Worm (Caenorhabditis elegans) whole organism, L2 larva: ENCODE results near the gene ceh-83.

ENCODE experiments used
- F13H6.1 ChIP-seq: sonication (generic microtip); optimal IDR thresholded peaks from 2 replicates; lab custom pipeline; 2016; ENCODE audit warnings: missing genetic modification characterization, missing compliant biosample characterization
- R02D3.7 ChIP-seq: fragments of 150-350 bp; optimal IDR thresholded peaks from 2 replicates; lab custom pipeline; 2014; ENCODE audit warnings: missing biosample characterization, missing genetic modification characterization
- Y55F3AM.14 ChIP-seq: fragments of 200-800 bp; sonication (Bioruptor generic); optimal IDR thresholded peaks from 2 replicates; lab custom pipeline; 2018; ENCODE audit warnings: mild to moderate bottlenecking, missing genetic modification characterization, missing compliant biosample characterization
- ZK546.5 ChIP-seq: sonication (generic microtip); optimal IDR thresholded peaks from 2 replicates; lab custom pipeline; 2017; ENCODE audit warnings: missing biosample characterization, missing genetic modification characterization
- alr-1 ChIP-seq: fragments of 150-350 bp; optimal IDR thresholded peaks from 2 replicates; lab custom pipeline; 2014; ENCODE audit warnings: missing biosample characterization, missing genetic modification characterization
- aly-2 ChIP-seq: fragments of 150-350 bp; optimal IDR thresholded peaks from 2 replicates; lab custom pipeline; 2014; ENCODE audit warnings: missing biosample characterization, missing genetic modification characterization
- ama-1 ChIP-seq: fragments of 150-350 bp; optimal IDR thresholded peaks from 2 replicates; lab custom pipeline; 2018; ENCODE audit warnings: inconsistent platforms
- blmp-1 ChIP-seq: sonication (generic microtip); optimal IDR thresholded peaks from 2 replicates; lab custom pipeline; 2017; ENCODE audit warnings: missing genetic modification characterization, mild to moderate bottlenecking, missing compliant biosample characterization, antibody characterized with exemption, moderate library complexity; ENCODE audit not compliant: insufficient read depth
- ceh-16 ChIP-seq: fragments of 150-350 bp; optimal IDR thresholded peaks from 2 replicates; lab custom pipeline; 2014; ENCODE audit warnings: missing biosample characterization, missing genetic modification characterization
- ceh-82 ChIP-seq: fragments of 150-350 bp; optimal IDR thresholded peaks from 2 replicates; lab custom pipeline; 2014; ENCODE audit warnings: missing biosample characterization, missing genetic modification characterization
- crh-2 ChIP-seq: sonication (generic microtip); optimal IDR thresholded peaks from 2 replicates; lab custom pipeline; 2017; ENCODE audit warnings: missing biosample characterization, missing genetic modification characterization
- dmd-4 ChIP-seq: sonication (generic microtip); optimal IDR thresholded peaks from 2 replicates; lab custom pipeline; 2017; ENCODE audit warnings: missing biosample characterization, missing genetic modification characterization
- egl-27 ChIP-seq: sonication (generic microtip); optimal IDR thresholded peaks from 3 replicates; lab custom pipeline; 2017; ENCODE audit warnings: missing biosample characterization, missing genetic modification reagents, missing genetic modification characterization
- elt-1 ChIP-seq: fragments of 150-350 bp; optimal IDR thresholded peaks from 2 replicates; lab custom pipeline; 2014; ENCODE audit warnings: missing biosample characterization, missing genetic modification characterization
- elt-3 ChIP-seq: sonication (generic microtip); optimal IDR thresholded peaks from 2 replicates; lab custom pipeline; 2017; ENCODE audit warnings: missing biosample characterization, missing genetic modification characterization
- fos-1 ChIP-seq: fragments of 150-350 bp; optimal IDR thresholded peaks from 2 replicates; lab custom pipeline; 2014; ENCODE audit warnings: missing biosample characterization, missing genetic modification characterization
- lin-11 ChIP-seq: fragments of 150-350 bp; sonication (generic microtip); optimal IDR thresholded peaks from 2 replicates; lab custom pipeline; 2014; ENCODE audit warnings: missing biosample characterization, missing genetic modification characterization, inconsistent platforms, mixed read lengths
- lin-13 ChIP-seq: fragments of 150-350 bp; optimal IDR thresholded peaks from 2 replicates; lab custom pipeline; 2014; ENCODE audit warnings: missing biosample characterization, missing genetic modification reagents, missing genetic modification characterization
- nhr-10 ChIP-seq: sonication (generic microtip); optimal IDR thresholded peaks from 2 replicates; lab custom pipeline; 2017; ENCODE audit warnings: missing biosample characterization, missing genetic modification characterization
- nhr-11 ChIP-seq: fragments of 150-350 bp; optimal IDR thresholded peaks from 2 replicates; lab custom pipeline; 2014; ENCODE audit warnings: missing biosample characterization, missing genetic modification characterization
- nhr-12 ChIP-seq: fragments of 150-350 bp; optimal IDR thresholded peaks from 2 replicates; lab custom pipeline; 2014; ENCODE audit warnings: missing biosample characterization, missing genetic modification characterization
- nhr-21 ChIP-seq: fragments of 150-350 bp; optimal IDR thresholded peaks from 2 replicates; lab custom pipeline; 2014; ENCODE audit warnings: missing biosample characterization, missing genetic modification characterization
- nhr-23 ChIP-seq: fragments of 150-350 bp; optimal IDR thresholded peaks from 2 replicates; lab custom pipeline; 2014; ENCODE audit warnings: missing biosample characterization, missing genetic modification reagents, missing genetic modification characterization
- nhr-237 ChIP-seq: fragments of 150-350 bp; optimal IDR thresholded peaks from 2 replicates; lab custom pipeline; 2014; ENCODE audit warnings: missing biosample characterization, missing genetic modification characterization
- nhr-25 ChIP-seq: fragments of 150-350 bp; sonication (generic microtip); optimal IDR thresholded peaks from 3 replicates; lab custom pipeline; 2014; ENCODE audit warnings: missing biosample characterization, missing genetic modification characterization
- nhr-6 ChIP-seq: fragments of 150-350 bp; optimal IDR thresholded peaks from 2 replicates; lab custom pipeline; 2014; ENCODE audit warnings: missing biosample characterization, missing genetic modification characterization
- nhr-77 ChIP-seq: fragments of 150-350 bp; optimal IDR thresholded peaks from 2 replicates; lab custom pipeline; 2014; ENCODE audit warnings: missing biosample characterization, missing genetic modification characterization
- sem-4 ChIP-seq: fragments of 150-350 bp; optimal IDR thresholded peaks from 2 replicates; lab custom pipeline; 2014; ENCODE audit warnings: missing biosample characterization, missing genetic modification reagents, missing genetic modification characterization
- skn-1 ChIP-seq: sonication (generic microtip); optimal IDR thresholded peaks from 2 replicates; lab custom pipeline; 2017; ENCODE audit warnings: missing biosample characterization, missing genetic modification characterization
- snpc-4 ChIP-seq: fragments of 150-350 bp; optimal IDR thresholded peaks from 2 replicates; lab custom pipeline; 2014; ENCODE audit warnings: missing biosample characterization, missing genetic modification characterization
- unc-39 ChIP-seq: fragments of 150-350 bp; optimal IDR thresholded peaks from 2 replicates; lab custom pipeline; 2014; ENCODE audit warnings: missing biosample characterization, missing genetic modification characterization
- zag-1 ChIP-seq: fragments of 150-350 bp; optimal IDR thresholded peaks from 2 replicates; lab custom pipeline; 2014; ENCODE audit warnings: missing biosample characterization, missing genetic modification characterization
- ztf-1 ChIP-seq: fragments of 200-800 bp; sonication (Bioruptor generic); conservative IDR thresholded peaks from 2 replicates; pipeline ENCODE4 v1.3.6; 2022; ENCODE audit warnings: missing genetic modification characterization, missing compliant biosample characterization
- ztf-11 ChIP-seq: sonication (generic microtip); optimal IDR thresholded peaks from 2 replicates; lab custom pipeline; 2017; ENCODE audit warnings: missing biosample characterization, missing genetic modification characterization

Gene ceh-83

DNA sequence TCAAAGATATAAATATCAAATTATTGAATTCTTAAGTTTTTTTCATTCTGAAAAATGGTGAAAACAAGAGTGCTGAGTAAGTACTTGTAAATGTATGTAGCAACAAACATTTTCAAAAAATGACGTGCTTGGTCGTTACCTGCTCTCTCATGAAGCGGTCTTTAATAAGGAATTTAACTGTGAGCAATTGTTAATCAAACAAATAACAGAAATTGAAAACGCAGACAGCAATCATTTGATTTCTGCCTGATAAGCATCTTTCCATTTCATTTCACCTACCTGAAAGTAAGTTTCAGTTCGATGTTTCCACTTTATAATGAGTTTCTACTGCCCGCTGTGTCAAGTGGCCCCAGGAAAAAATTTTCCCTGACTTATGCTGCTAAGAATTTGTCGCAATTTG, 26.7 kb upstream of the ceh-83 start, which contains the start of gene math-28:
Gene math-28, plus strand, starts transcription at position 301 of the 400 bp plus-strand sequence.
- TF ChIP-seq nhr-25: no peak
- TF ChIP-seq alr-1 (tag; lab: Kevin White, UChicago): no peak
- TF ChIP-seq sem-4 (tag; lab: Kevin White, UChicago): no peak
- no peak for TF ChIP-seq ceh-82 (tag; lab: Kevin White, UChicago)
- TF ChIP-seq lin-11 (tag; lab: Kevin White, UChicago): no peak
- no peak for TF ChIP-seq crh-2 (tag; lab: Kevin White, UChicago)
- TF ChIP-seq nhr-23: no peak
- no peak for TF ChIP-seq nhr-237 (tag; lab: Kevin White, UChicago)
- no peak for TF ChIP-seq nhr-21 (tag; lab: Kevin White, UChicago)
- TF ChIP-seq zag-1 (tag; lab: Kevin White, UChicago): no peak
- TF ChIP-seq fos-1: no peak
- no peak for TF ChIP-seq dmd-4 (tag; lab: Kevin White, UChicago)
- TF ChIP-seq nhr-10 (tag; lab: Kevin White, UChicago): no peak
- TF ChIP-seq aly-2 (tag; lab: Kevin White, UChicago): no peak
- TF ChIP-seq ZK546.5: no peak
- TF ChIP-seq unc-39 (tag; lab: Kevin White, UChicago): no peak
- TF ChIP-seq, all 48 proteins: peak for 0

DNA sequence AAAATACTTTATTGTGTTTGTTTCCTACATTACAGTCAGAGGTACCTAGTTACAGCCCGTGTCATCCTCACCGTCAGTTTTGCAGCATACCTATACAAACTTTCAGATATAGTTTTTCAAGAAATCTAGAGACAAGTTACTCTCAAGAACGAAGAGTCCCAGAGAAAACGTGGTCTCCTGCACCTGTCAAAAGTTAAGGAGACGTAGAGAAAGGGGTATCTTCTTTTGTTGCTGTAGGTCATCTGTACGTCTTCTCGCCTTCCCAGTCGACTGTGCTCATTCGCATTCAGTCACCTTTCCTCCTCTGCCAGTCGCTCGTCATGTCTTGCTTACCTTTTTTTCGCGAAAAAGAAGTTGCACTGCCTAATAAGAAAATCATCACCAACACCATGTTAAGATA, 25.2 kb upstream of the ceh-83 start, which contains the start of gene F36H5.4:
Gene F36H5.4, plus strand, starts transcription at position 301 of the 400 bp plus-strand sequence.
- TF ChIP-seq ztf-1: no peak
- no peak for TF ChIP-seq F13H6.1

DNA sequence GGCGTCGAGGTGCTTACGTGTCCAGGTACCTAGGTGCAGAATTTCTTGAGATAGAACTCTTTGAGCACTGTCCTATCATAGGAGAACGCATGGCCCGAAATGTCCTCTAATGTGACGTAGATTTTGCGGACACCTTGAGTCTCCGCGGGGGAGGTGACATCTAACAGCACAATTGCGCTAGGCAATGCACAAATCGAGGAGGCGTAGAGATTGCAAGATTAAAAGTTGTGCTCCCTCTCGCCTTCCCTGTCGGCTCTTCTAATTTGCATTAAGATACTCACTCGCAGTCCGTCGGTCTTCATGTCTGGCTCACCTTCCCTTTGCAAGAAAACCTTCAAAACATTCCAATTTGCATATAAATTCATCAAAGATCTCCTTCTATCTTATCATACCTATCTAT, 23.3 kb upstream of the ceh-83 start, which contains the start of gene F36H5.18:
Gene F36H5.18, plus strand, starts transcription at position 301 of the 400 bp plus-strand sequence.
- TF ChIP-seq nhr-10 (tag; lab: Kevin White, UChicago): no peak
- no peak for TF ChIP-seq snpc-4
- no peak for TF ChIP-seq nhr-25
- no peak for TF ChIP-seq alr-1 (tag; lab: Kevin White, UChicago)
- TF ChIP-seq aly-2 (tag; lab: Kevin White, UChicago): no peak
- no peak for TF ChIP-seq fos-1

DNA sequence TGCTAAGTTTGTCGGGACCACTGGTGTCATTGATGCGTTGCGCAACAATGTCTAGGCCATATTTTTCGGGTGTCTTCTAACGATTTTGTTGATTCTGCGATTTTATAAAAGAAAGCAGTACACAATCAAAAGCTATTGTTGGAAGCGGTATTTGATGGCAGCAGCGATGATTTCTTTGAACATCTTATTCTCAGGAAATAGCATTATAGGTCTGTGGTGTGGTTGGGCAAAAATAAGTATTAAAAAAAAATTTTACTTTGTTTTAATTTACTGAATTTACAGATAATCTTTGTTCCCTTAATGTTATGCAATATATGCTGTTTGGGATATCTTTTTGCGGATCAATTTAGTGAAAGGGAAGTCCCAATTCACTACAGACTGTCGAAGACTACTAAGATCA, 20.7 kb upstream of the ceh-83 start, which contains the start of gene F36H5.10:
Gene F36H5.10, plus strand, starts transcription at position 301 of the 400 bp plus-strand sequence.
- TF ChIP-seq skn-1: no peak
- TF ChIP-seq R02D3.7: no peak
- TF ChIP-seq nhr-237 (tag; lab: Kevin White, UChicago): no peak
- TF ChIP-seq ceh-16 (tag; lab: Kevin White, UChicago): no peak
- TF ChIP-seq aly-2 (tag; lab: Kevin White, UChicago): no peak
- no peak for TF ChIP-seq F13H6.1
- no peak for TF ChIP-seq ama-1 (lab: Kevin White, UChicago)
- TF ChIP-seq Y55F3AM.14: no peak
- TF ChIP-seq ztf-11: no peak
- no peak for TF ChIP-seq elt-3 (tag; lab: Kevin White, UChicago)
- no peak for TF ChIP-seq nhr-12 (tag; lab: Kevin White, UChicago)
- TF ChIP-seq nhr-23: no peak

DNA sequence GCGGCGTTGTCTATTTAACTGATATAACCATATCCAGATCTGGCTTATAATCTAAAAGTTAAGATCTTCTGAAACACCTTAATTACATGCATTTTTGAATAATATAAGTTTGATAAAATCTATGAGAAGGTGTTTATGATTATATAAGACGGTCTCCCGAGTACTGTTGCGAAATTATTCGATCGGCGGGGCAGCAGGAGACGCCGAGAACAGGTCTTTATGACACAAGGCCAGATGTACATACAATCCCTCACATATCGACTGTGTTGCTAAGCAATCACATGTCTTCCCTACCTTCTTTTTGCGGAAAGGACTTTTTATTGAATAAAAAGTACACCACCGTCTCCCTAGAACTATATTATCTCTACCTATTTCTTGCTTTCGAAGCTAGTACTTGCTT, 20.2 kb upstream of the ceh-83 start, which contains the start of gene fbxb-53:
Gene fbxb-53, plus strand, starts transcription at position 301 of the 400 bp plus-strand sequence.
- TF ChIP-seq egl-27 (tag; lab: Kevin White, UChicago) (no peak), lin-13 (GFP tag; lab: Kevin White, UChicago) (no peak), nhr-25 (no peak), ztf-11 (no peak), nhr-6 (tag; lab: Kevin White, UChicago) (no peak)

DNA sequence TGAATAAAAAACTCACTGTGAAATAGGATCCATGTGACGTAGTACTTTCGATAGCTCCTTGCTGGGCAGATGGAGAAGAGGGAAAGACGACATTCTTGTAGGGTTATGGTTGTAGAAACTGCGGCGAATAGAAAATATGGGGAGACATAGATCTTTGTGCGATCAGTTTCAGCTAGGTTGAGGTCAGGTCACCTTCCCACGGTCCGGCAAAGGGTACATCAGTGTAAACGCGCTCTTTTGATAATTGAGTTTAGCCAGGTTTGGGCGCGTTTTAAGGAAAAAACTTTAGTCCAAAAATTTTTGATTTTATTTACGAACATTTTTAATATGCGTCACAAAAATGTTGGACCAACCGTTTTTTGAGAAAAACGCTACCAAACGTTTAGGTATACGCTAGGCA, 19.7 kb upstream of the ceh-83 start, which contains the start of gene F36H5.17:
Gene F36H5.17, minus strand, starts transcription at position 101 of the 400 bp plus-strand sequence.
- TF ChIP-seq elt-1 (tag; lab: Kevin White, UChicago): no peak
- no peak for TF ChIP-seq blmp-1 (tag; lab: Kevin White, UChicago)
- no peak for TF ChIP-seq nhr-77 (tag; lab: Kevin White, UChicago)
- TF ChIP-seq aly-2 (tag; lab: Kevin White, UChicago): no peak
- no peak for TF ChIP-seq nhr-237 (tag; lab: Kevin White, UChicago)
- no peak for TF ChIP-seq nhr-11 (tag; lab: Kevin White, UChicago)
- no peak for TF ChIP-seq egl-27 (tag; lab: Kevin White, UChicago)
